Fruit fly (Drosophila melanogaster) whole organism, embryonic: ENCODE results near the gene SP555.
A peak's percentile ranks its signal among the peaks of the same experiment; 100 is the strongest.

Experiments used
- Ada2b ChIP-seq: fragments of 200-800 bp; sonication (Bioruptor generic); IDR thresholded peaks from 2 replicates; pipeline ENCODE4 v1.3.6; 2022; ENCODE audit warnings: missing biosample characterization, missing genetic modification characterization
- B-H1 ChIP-seq: fragments of 200-800 bp; sonication (Bioruptor generic); IDR thresholded peaks from 3 replicates; pipeline ENCODE4 v1.3.6; 2022; ENCODE audit warnings: missing biosample characterization, missing genetic modification characterization
- CG10274 ChIP-seq: fragments of 200-800 bp; sonication (Bioruptor generic); optimal IDR thresholded peaks from 3 replicates; lab custom pipeline; 2017; ENCODE audit warnings: missing biosample characterization, mild to moderate bottlenecking, missing genetic modification characterization
- CG10321 ChIP-seq: fragments of 200-800 bp; sonication (Bioruptor generic); IDR thresholded peaks from 2 replicates; pipeline ENCODE4 v1.3.6; 2022; ENCODE audit warnings: missing biosample characterization, missing genetic modification characterization
- CG12659 ChIP-seq: fragments of 200-800 bp; sonication (Bioruptor generic); optimal IDR thresholded peaks from 3 replicates; lab custom pipeline; 2017; ENCODE audit warnings: mild to moderate bottlenecking, missing biosample characterization, missing genetic modification reagents, missing genetic modification characterization
- CG13287 ChIP-seq: fragments of 200-800 bp; sonication (Bioruptor generic); IDR thresholded peaks from 2 replicates; pipeline ENCODE4 v1.3.6; 2022; ENCODE audit warnings: missing biosample characterization, missing genetic modification characterization; ENCODE audit not compliant: partially characterized antibody
- CG13624 ChIP-seq: fragments of 200-800 bp; sonication (Bioruptor generic); optimal IDR thresholded peaks from 2 replicates; lab custom pipeline; 2016; ENCODE audit warnings: missing biosample characterization, missing genetic modification characterization
- CG14710 ChIP-seq: fragments of 200-800 bp; sonication (Bioruptor generic); optimal IDR thresholded peaks from 3 replicates; lab custom pipeline; 2019; ENCODE audit warnings: missing biosample characterization, mild to moderate bottlenecking, missing genetic modification characterization, moderate library complexity
- CG1832 ChIP-seq: fragments of 200-800 bp; sonication (Bioruptor generic); optimal IDR thresholded peaks from 2 replicates; lab custom pipeline; 2017; ENCODE audit warnings: missing biosample characterization, mild to moderate bottlenecking, missing genetic modification characterization, inconsistent platforms
- CG2116 ChIP-seq: fragments of 200-800 bp; sonication (Bioruptor generic); optimal IDR thresholded peaks from 3 replicates; lab custom pipeline; 2018; ENCODE audit warnings: missing biosample characterization, mild to moderate bottlenecking, missing genetic modification characterization
- CG2678 ChIP-seq: fragments of 200-800 bp; sonication (Bioruptor generic); optimal IDR thresholded peaks from 3 replicates; lab custom pipeline; 2019; ENCODE audit warnings: missing biosample characterization, mild to moderate bottlenecking, missing genetic modification characterization, moderate library complexity
- CG31365 ChIP-seq: fragments of 200-800 bp; sonication (Bioruptor generic); optimal IDR thresholded peaks from 2 replicates; lab custom pipeline; 2018; ENCODE audit warnings: missing biosample characterization, mild to moderate bottlenecking, missing genetic modification characterization
- CG4404 ChIP-seq: fragments of 200-800 bp; sonication (Bioruptor generic); IDR thresholded peaks from 2 replicates; pipeline ENCODE4 v1.3.6; 2022; ENCODE audit warnings: missing biosample characterization, missing genetic modification characterization
- CG5180 ChIP-seq: fragments of 200-800 bp; sonication (Bioruptor generic); optimal IDR thresholded peaks from 3 replicates; lab custom pipeline; 2017; ENCODE audit warnings: missing biosample characterization, missing genetic modification characterization, mild to moderate bottlenecking, moderate library complexity, missing genetic modification reagents
- CG6683 ChIP-seq: fragments of 200-800 bp; sonication (Bioruptor generic); optimal IDR thresholded peaks from 2 replicates; lab custom pipeline; 2017; ENCODE audit warnings: missing biosample characterization, mild to moderate bottlenecking, missing genetic modification characterization, missing genetic modification reagents
- CG7745 ChIP-seq: fragments of 200-800 bp; sonication (Bioruptor generic); optimal IDR thresholded peaks from 2 replicates; lab custom pipeline; 2018; ENCODE audit warnings: missing biosample characterization, mild to moderate bottlenecking, missing genetic modification characterization, moderate library complexity
- CG8478 ChIP-seq: fragments of >200 bp; optimal IDR thresholded peaks from 2 replicates; lab custom pipeline; 2018
- CG9437 ChIP-seq: fragments of 200-800 bp; sonication (Bioruptor generic); optimal IDR thresholded peaks from 2 replicates; lab custom pipeline; 2018; ENCODE audit warnings: missing biosample characterization, mild to moderate bottlenecking, missing genetic modification characterization
- CG9609 ChIP-seq: fragments of 200-800 bp; sonication (Bioruptor generic); optimal IDR thresholded peaks from 3 replicates; lab custom pipeline; 2016; ENCODE audit warnings: missing biosample characterization, missing genetic modification characterization
- Chrac-16 ChIP-seq: fragments of 200-800 bp; sonication (Bioruptor generic); optimal IDR thresholded peaks from 3 replicates; lab custom pipeline; 2016; ENCODE audit warnings: missing biosample characterization, missing genetic modification characterization
- Drgx ChIP-seq: fragments of 200-800 bp; sonication (Bioruptor generic); IDR thresholded peaks from 2 replicates; pipeline ENCODE4 v1.3.6; 2022; ENCODE audit warnings: missing biosample characterization, missing genetic modification characterization
- Ets65A ChIP-seq: fragments of 200-800 bp; sonication (Bioruptor generic); peaks from one replicate; lab custom pipeline; 2016; ENCODE audit warnings: missing biosample characterization, missing genetic modification characterization
- Hr78 ChIP-seq, 2 experiments: fragments of 200-800 bp in 1 of 2; fragments of >200 bp in 1 of 2; sonication (Bioruptor generic) in 1 of 2; optimal IDR thresholded peaks; 2 replicates each; lab custom pipeline; 2017 to 2019; ENCODE audit warnings: missing biosample characterization in 2 of 2, missing genetic modification characterization in 2 of 2, mild to moderate bottlenecking in 1 of 2, moderate library complexity in 1 of 2
- Neu2 ChIP-seq: fragments of 200-800 bp; sonication (Bioruptor generic); optimal IDR thresholded peaks from 3 replicates; lab custom pipeline; 2016; ENCODE audit warnings: missing biosample characterization, missing genetic modification characterization, borderline replicate concordance
- Sox102F ChIP-seq: fragments of 200-800 bp; sonication (Bioruptor generic); optimal IDR thresholded peaks from 2 replicates; lab custom pipeline; 2018; ENCODE audit warnings: missing biosample characterization, mild to moderate bottlenecking, missing genetic modification characterization, moderate library complexity
- Trl ChIP-seq, 3 experiments: fragments of >200 bp in 2 of 3; fragments of 200-800 bp in 1 of 3; sonication (Bioruptor generic) in 1 of 3; optimal IDR thresholded peaks; 2 replicates in 1 of 3; 3 replicates in 2 of 3; lab custom pipeline; 2016 to 2017; ENCODE audit warnings: missing biosample characterization in 1 of 3, missing genetic modification characterization in 1 of 3
- aop ChIP-seq: fragments of 200-800 bp; sonication (Bioruptor generic); IDR thresholded peaks from 2 replicates; pipeline ENCODE4 v1.3.6; 2022; ENCODE audit warnings: missing biosample characterization, missing genetic modification characterization
- ase ChIP-seq: fragments of 200-800 bp; sonication (Bioruptor generic); IDR thresholded peaks from 3 replicates; pipeline ENCODE4 v1.3.6; 2022; ENCODE audit warnings: missing biosample characterization, missing genetic modification characterization
- dati ChIP-seq: fragments of 200-800 bp; sonication (Bioruptor generic); IDR thresholded peaks from 2 replicates; pipeline ENCODE4 v1.3.6; 2022; ENCODE audit warnings: missing biosample characterization, missing genetic modification characterization
- eve ChIP-seq, 2 experiments: fragments of >200 bp; optimal IDR thresholded peaks; 2 replicates each; lab custom pipeline; 2017; ENCODE audit warnings: missing biosample characterization in 2 of 2, missing genetic modification characterization in 2 of 2
- jigr1 ChIP-seq: fragments of 200-800 bp; sonication (Bioruptor generic); IDR thresholded peaks from 3 replicates; pipeline ENCODE4 v1.3.6; 2022; ENCODE audit warnings: missing biosample characterization, missing genetic modification characterization
- mirr ChIP-seq: fragments of 200-800 bp; sonication (Bioruptor generic); optimal IDR thresholded peaks from 3 replicates; lab custom pipeline; 2018; ENCODE audit warnings: missing biosample characterization, mild to moderate bottlenecking, missing genetic modification characterization
- nom ChIP-seq: fragments of 200-800 bp; sonication (Bioruptor generic); optimal IDR thresholded peaks from 2 replicates; lab custom pipeline; 2017; ENCODE audit warnings: missing biosample characterization, missing genetic modification characterization, mild to moderate bottlenecking, moderate library complexity, missing genetic modification reagents
- pb ChIP-seq: fragments of 200-800 bp; sonication (Bioruptor generic); optimal IDR thresholded peaks from 3 replicates; lab custom pipeline; 2016; ENCODE audit warnings: missing biosample characterization, missing genetic modification characterization
- prd ChIP-seq, 3 experiments: fragments of >200 bp in 2 of 3; fragments of 200-800 bp in 1 of 3; sonication (Bioruptor generic) in 1 of 3; optimal IDR thresholded peaks in 2 of 3; IDR thresholded peaks in 1 of 3; 2 replicates in 2 of 3; 3 replicates in 1 of 3; pipeline versions ENCODE4 v1.3.6 to Lab custom; 2017 to 2022; ENCODE audit warnings: missing biosample characterization in 1 of 3, missing genetic modification characterization in 1 of 3
- ranshi ChIP-seq: fragments of 200-800 bp; sonication (Bioruptor generic); IDR thresholded peaks from 2 replicates; pipeline ENCODE4 v1.3.6; 2022; ENCODE audit warnings: missing biosample characterization, missing genetic modification characterization
- sens ChIP-seq: fragments of 200-800 bp; sonication (Bioruptor generic); peaks from one replicate; lab custom pipeline; 2016; ENCODE audit warnings: missing biosample characterization, missing genetic modification characterization
- seq ChIP-seq: fragments of 200-800 bp; sonication (Bioruptor generic); IDR thresholded peaks from 2 replicates; pipeline ENCODE4 v1.3.6; 2022; ENCODE audit warnings: missing biosample characterization, missing genetic modification characterization
- so ChIP-seq: fragments of 200-800 bp; sonication (Bioruptor generic); IDR thresholded peaks from 3 replicates; pipeline ENCODE4 v1.3.6; 2022; ENCODE audit warnings: missing biosample characterization, missing genetic modification characterization
- sr ChIP-seq: fragments of 200-800 bp; sonication (Bioruptor generic); IDR thresholded peaks from 3 replicates; pipeline ENCODE4 v1.3.6; 2022; ENCODE audit warnings: missing biosample characterization, missing genetic modification characterization
- ttk ChIP-seq: fragments of 200-800 bp; sonication (Bioruptor generic); IDR thresholded peaks from 2 replicates; pipeline ENCODE4 v2.1.2; 2022; ENCODE audit warnings: missing biosample characterization, missing genetic modification characterization
- tup ChIP-seq: fragments of 200-800 bp; sonication (Bioruptor generic); optimal IDR thresholded peaks from 2 replicates; lab custom pipeline; 2016; ENCODE audit warnings: missing biosample characterization, mild to moderate bottlenecking, missing genetic modification characterization, moderate library complexity
- zen ChIP-seq: fragments of 200-800 bp; sonication (Bioruptor generic); optimal IDR thresholded peaks from 3 replicates; lab custom pipeline; 2018; ENCODE audit warnings: missing biosample characterization, mild to moderate bottlenecking, missing genetic modification characterization, moderate library complexity

SP555 gene

dm6 chr2L:5070797-5071579 is 33.5 kb downstream of the SP555 start, which contains the start of gene RpL37A (continued):
- TF ChIP-seq B-H1 (GFP tag; lab: Robert Waterston, UW) (peak; percentile 54; the same call in 1 of the 3 replicates), Ada2b (GFP tag; lab: Robert Waterston, UW) (peak; percentile 43; the same call in 1 of the 2 replicates), CG8478 (lab: Kevin White, UChicago) (no peak), CG6683 (GFP tag; lab: Kevin White, UChicago) (peak; percentile 64), Ets65A (GFP tag; lab: Kevin White, UChicago) (peak; percentile 98), CG12659 (GFP tag; lab: Kevin White, UChicago) (peak; percentile 92), pb (GFP tag; lab: Kevin White, UChicago) (peak; percentile 79), tup (GFP tag; lab: Kevin White, UChicago) (peak; percentile 30), ase (GFP tag; lab: Robert Waterston, UW) (peak; percentile 57; the same call in 1 of the 3 replicates), prd (optimal IDR thresholded peaks at IDR 0.05; lab: Kevin White, UChicago) (no peak), prd (GFP tag; IDR thresholded peaks at IDR 0.05; lab: Robert Waterston, UW) (no peak; the same call in 2 of the 3 replicates)

dm6 chr2L:5072357-5072756 is 34.8 kb downstream of the SP555 start:
- TF ChIP-seq CG13624 (GFP tag; lab: Kevin White, UChicago) (no peak), Chrac-16 (no peak), seq (no peak), eve (GFP tag; optimal IDR thresholded peaks at IDR 0.05; lab: Kevin White, UChicago) (peak in 1 of 2 experiments; percentile 39), jigr1 (GFP tag; lab: Robert Waterston, UW) (no peak), sens (GFP tag; lab: Kevin White, UChicago) (peak; percentile 68), CG14710 (tag; lab: Kevin White, UChicago) (no peak)

dm6 chr2L:5079200-5079599 is 41.7 kb downstream of the SP555 start:
- peak in 1 of 2 experiments; percentile 94 for TF ChIP-seq Hr78 (GFP tag; optimal IDR thresholded peaks at IDR 0.05; lab: Kevin White, UChicago)
- no peak for TF ChIP-seq so (GFP tag; lab: Robert Waterston, UW)
- TF ChIP-seq Trl (optimal IDR thresholded peaks at IDR 0.05; lab: Kevin White, UChicago), result peak in 1 of 2 experiments; percentile 14
- TF ChIP-seq Trl (GFP tag; optimal IDR thresholded peaks at IDR 0.05; lab: Kevin White, UChicago), result no peak
- TF ChIP-seq CG1832 (GFP tag; lab: Kevin White, UChicago), result peak; percentile 38
- TF ChIP-seq CG31365 (tag; lab: Kevin White, UChicago), result no peak
- TF ChIP-seq CG10321 (GFP tag; lab: Robert Waterston, UW), result 0 out of 2 replicates have a peak, but pooled peaks have one; percentile 36
- peak; percentile 5 for TF ChIP-seq nom (GFP tag; lab: Kevin White, UChicago)

dm6 chr2L:5080225-5080867 is 42.8 kb downstream of the SP555 start:
- TF ChIP-seq CG9609, result no peak
- peak; percentile 87 for TF ChIP-seq Drgx
- no peak for TF ChIP-seq CG4404 (GFP tag; lab: Robert Waterston, UW)
- TF ChIP-seq CG13287 (GFP tag; lab: Robert Waterston, UW), result no peak
- no peak for TF ChIP-seq mirr (GFP tag; lab: Kevin White, UChicago)
- TF ChIP-seq ranshi (GFP tag; lab: Robert Waterston, UW), result no peak
- TF ChIP-seq ttk (GFP tag; lab: Robert Waterston, UW), result no peak
- no peak for TF ChIP-seq CG2116
- no peak for TF ChIP-seq CG7745 (tag; lab: Kevin White, UChicago)
- no peak for TF ChIP-seq CG10274
- no peak for TF ChIP-seq dati (GFP tag; lab: Robert Waterston, UW)
- TF ChIP-seq CG5180 (GFP tag; lab: Kevin White, UChicago), result no peak
- TF ChIP-seq CG2678, result peak; percentile 53
- no peak for TF ChIP-seq aop (GFP tag; lab: Robert Waterston, UW)
- no peak for TF ChIP-seq CG9437 (GFP tag; lab: Kevin White, UChicago)
- peak; percentile 62 for TF ChIP-seq Sox102F (GFP tag; lab: Kevin White, UChicago)
- TF ChIP-seq sr (GFP tag; lab: Robert Waterston, UW), result no peak
- no peak for TF ChIP-seq Neu2 (GFP tag; lab: Kevin White, UChicago)
- no peak for TF ChIP-seq zen (tag; lab: Kevin White, UChicago)
